Worm (Caenorhabditis elegans) whole organism, dauer: ENCODE data around the gene F14H3.3.
"Not testable (repeated sequence)": the region's sequence is repeated elsewhere in the genome, so short reads cannot be mapped to it uniquely, and the experiment has no call there.

Experiments
- unc-62 ChIP-seq: sonication (generic microtip); optimal IDR thresholded peaks from 2 replicates; lab custom pipeline; 2017; ENCODE audit warnings: missing biosample characterization, missing genetic modification reagents, missing genetic modification characterization

F14H3.3 gene

ce11 chrV:16057010-16057463, 3.8 kb upstream of the F14H3.3 start, which contains the start of gene F14H3.5:
Gene F14H3.5, minus strand, starts transcription at chrV:16057060.
- no peak for TF ChIP-seq unc-62

- no peak for TF ChIP-seq unc-62
These were observed 1.8 kb upstream of the F14H3.3 start, which contains the start of gene F14H3.4 for ce11 chrV:16055031-16055430. Gene F14H3.4, minus strand, starts transcription at chrV:16055072.

- no peak for TF ChIP-seq unc-62
These were observed 4.1 kb downstream of the F14H3.3 start, which contains the start of gene best-12 for ce11 chrV:16049177-16049576. Gene best-12, plus strand, starts transcription at chrV:16049477.

- TF ChIP-seq unc-62, result no peak
These were observed 5.8 kb downstream of the F14H3.3 start, which contains the start of gene str-198 for ce11 chrV:16047508-16047907. Gene str-198, plus strand, starts transcription at chrV:16047808.

- no peak for TF ChIP-seq unc-62
These were observed 6.2 kb downstream of the F14H3.3 start for ce11 chrV:16047052-16047451.

ce11 chrV:16046573-16046972, 6.7 kb downstream of the F14H3.3 start, which contains the start of gene ZK285.2:
Gene ZK285.2, plus strand, starts transcription at chrV:16046873.
- no peak for TF ChIP-seq unc-62

- TF ChIP-seq unc-62, result no peak
These were observed 7.4 kb downstream of the F14H3.3 start, which contains the start of gene T10C6.15 for ce11 chrV:16045837-16046236. Gene T10C6.15, minus strand, starts transcription at chrV:16045940.

ce11 chrV:16043686-16044085, 9.6 kb downstream of the F14H3.3 start:
- TF ChIP-seq unc-62, result no peak

ce11 chrV:16042743-16043014, 10.6 kb downstream of the F14H3.3 start:
- no peak for TF ChIP-seq unc-62

- not testable (repeated sequence) for TF ChIP-seq unc-62
These were observed 11.1 kb downstream of the F14H3.3 start, which contains the start of the genes his-2 and his-1 for ce11 chrV:16041925-16042742. Gene his-2, minus strand, starts transcription at chrV:16042283. Gene his-1, plus strand, starts transcription at chrV:16042520.

- no peak for TF ChIP-seq unc-62
These were observed 11.9 kb downstream of the F14H3.3 start for ce11 chrV:16041412-16041811.

ce11 chrV:16040140-16040827, 13.0 kb downstream of the F14H3.3 start, which contains the start of the genes his-4 and his-3:
Gene his-4, minus strand, starts transcription at chrV:16040515.
Gene his-3, plus strand, starts transcription at chrV:16040808.
- TF ChIP-seq unc-62, result not testable (repeated sequence)

ce11 chrV:16036166-16036565, 17.1 kb downstream of the F14H3.3 start, which contains the start of gene T10C6.10:
Gene T10C6.10, plus strand, starts transcription at chrV:16036413.
- TF ChIP-seq unc-62, result no peak

- no peak for TF ChIP-seq unc-62
These were observed 19.8 kb downstream of the F14H3.3 start for ce11 chrV:16033491-16033890.

- TF ChIP-seq unc-62, result no peak
These were observed 20.5 kb downstream of the F14H3.3 start, which contains the start of gene T10C6.16 for ce11 chrV:16032761-16033160. Gene T10C6.16, minus strand, starts transcription at chrV:16033005.

- TF ChIP-seq unc-62, result no peak
These were observed 21.7 kb downstream of the F14H3.3 start, which contains the start of gene T10C6.7 for ce11 chrV:16031571-16031970. Gene T10C6.7, minus strand, starts transcription at chrV:16031713.

ce11 chrV:16029237-16029636, 24.0 kb downstream of the F14H3.3 start:
- no peak for TF ChIP-seq unc-62
